Worm (Caenorhabditis elegans) whole organism, L4 larva: Measurements from ENCODE around the gene srsx-33.

ENCODE experiments used
- egl-27 ChIP-seq: sonication (generic microtip); optimal IDR thresholded peaks from 3 replicates; lab custom pipeline; 2017; ENCODE audit warnings: missing biosample characterization, missing genetic modification reagents, missing genetic modification characterization
- lir-3 ChIP-seq: sonication (generic microtip); optimal IDR thresholded peaks from 2 replicates; lab custom pipeline; 2016; ENCODE audit warnings: mild to moderate bottlenecking, missing genetic modification characterization, missing compliant biosample characterization
- snpc-4 ChIP-seq: fragments of 150-350 bp; optimal IDR thresholded peaks from 2 replicates; lab custom pipeline; 2014; ENCODE audit warnings: missing biosample characterization, missing genetic modification characterization
- unc-62 ChIP-seq, 3 experiments: fragments of 150-350 bp in 1 of 3; sonication (generic microtip); optimal IDR thresholded peaks in 2 of 3; peaks in 1 of 3; 1 replicate in 1 of 3; 2 replicates in 2 of 3; lab custom pipeline; 2014 to 2017; ENCODE audit warnings: missing biosample characterization in 3 of 3, missing genetic modification characterization in 3 of 3, missing genetic modification reagents in 3 of 3, missing genotype in 1 of 3

- no peak for TF ChIP-seq snpc-4
- TF ChIP-seq egl-27 (tag; lab: Kevin White, UChicago): no peak
- TF ChIP-seq lir-3: no peak
- TF ChIP-seq unc-62 (GFP tag; optimal IDR thresholded peaks at IDR 0.05 in 1 of 2; lab: Kevin White, UChicago): no peak
- TF ChIP-seq unc-62 (tag; optimal IDR thresholded peaks at IDR 0.05; lab: Kevin White, UChicago): no peak
Measured at ce11 chrV:11272848-11273247, 20.5 kb upstream of the srsx-33 start, which contains the start of gene clec-223.
